Worm (Caenorhabditis elegans) whole organism, L3 larva: ENCODE results near the gene rps-1.

Experiments used
- lin-15B ChIP-seq: fragments of 150-350 bp; optimal IDR thresholded peaks from 2 replicates; lab custom pipeline; 2014; ENCODE audit warnings: missing biosample characterization, missing genetic modification characterization
- mdl-1 ChIP-seq: fragments of 150-350 bp; optimal IDR thresholded peaks from 2 replicates; lab custom pipeline; 2014; ENCODE audit warnings: missing biosample characterization, missing genetic modification characterization
- nhr-25 ChIP-seq: sonication (generic microtip); optimal IDR thresholded peaks from 2 replicates; lab custom pipeline; 2017; ENCODE audit warnings: missing biosample characterization, missing genetic modification characterization

- no peak for TF ChIP-seq mdl-1 (tag; lab: Kevin White, UChicago)
- TF ChIP-seq nhr-25 (tag; lab: Kevin White, UChicago) = no peak
- TF ChIP-seq lin-15B (tag; lab: Kevin White, UChicago) = no peak
Measured at ce11 chrIII:4523411-4523810, 47.7 kb downstream of the rps-1 start.
